Fruit fly (Drosophila melanogaster) whole organism, embryonic: Measurements from ENCODE around the gene CG4596.

Experiments
- Aef1 ChIP-seq: fragments of 200-800 bp; sonication (Bioruptor generic); IDR thresholded peaks from 3 replicates; pipeline ENCODE4 v1.3.6; 2022; ENCODE audit warnings: missing biosample characterization, missing genetic modification characterization
- Bgb ChIP-seq: fragments of 200-800 bp; sonication (Bioruptor generic); IDR thresholded peaks from 2 replicates; pipeline ENCODE4 v1.3.6; 2022; ENCODE audit warnings: missing biosample characterization, missing genetic modification characterization; ENCODE audit not compliant: partially characterized antibody
- CG10543 ChIP-seq: fragments of 200-800 bp; sonication (Bioruptor generic); optimal IDR thresholded peaks from 3 replicates; lab custom pipeline; 2017; ENCODE audit warnings: missing biosample characterization, mild to moderate bottlenecking, missing genetic modification characterization, moderate library complexity
- CG13287 ChIP-seq: fragments of 200-800 bp; sonication (Bioruptor generic); IDR thresholded peaks from 2 replicates; pipeline ENCODE4 v1.3.6; 2022; ENCODE audit warnings: missing biosample characterization, missing genetic modification characterization; ENCODE audit not compliant: partially characterized antibody
- CG14441 ChIP-seq: fragments of 200-800 bp; sonication (Bioruptor generic); IDR thresholded peaks from 2 replicates; pipeline ENCODE4 v1.3.6; 2022; ENCODE audit warnings: missing biosample characterization, missing genetic modification characterization
- CG14860 ChIP-seq: fragments of 200-800 bp; sonication (Bioruptor generic); IDR thresholded peaks from 3 replicates; pipeline ENCODE4 v1.3.6; 2022; ENCODE audit warnings: missing biosample characterization, missing genetic modification characterization; ENCODE audit not compliant: partially characterized antibody
- CG15514 ChIP-seq: fragments of 200-800 bp; sonication (Bioruptor generic); optimal IDR thresholded peaks from 3 replicates; lab custom pipeline; 2017; ENCODE audit warnings: missing biosample characterization, missing genetic modification characterization, mild to moderate bottlenecking, moderate library complexity, missing genetic modification reagents
- CG17359 ChIP-seq: fragments of 200-800 bp; sonication (Bioruptor generic); optimal IDR thresholded peaks from 3 replicates; lab custom pipeline; 2018; ENCODE audit warnings: missing biosample characterization, mild to moderate bottlenecking, missing genetic modification characterization, moderate library complexity
- CG17385 ChIP-seq: fragments of 200-800 bp; sonication (Bioruptor generic); optimal IDR thresholded peaks from 3 replicates; lab custom pipeline; 2018; ENCODE audit warnings: missing biosample characterization, mild to moderate bottlenecking, missing genetic modification characterization
- CG18011 ChIP-seq: fragments of 200-800 bp; sonication (Bioruptor generic); optimal IDR thresholded peaks from 2 replicates; lab custom pipeline; 2017; ENCODE audit warnings: missing biosample characterization, missing genetic modification characterization, mild to moderate bottlenecking, moderate library complexity, missing genotype
- CG3163 ChIP-seq: fragments of 200-800 bp; sonication (Bioruptor generic); optimal IDR thresholded peaks from 3 replicates; lab custom pipeline; 2016; ENCODE audit warnings: missing biosample characterization, missing genetic modification characterization
- CG34224 ChIP-seq: fragments of 200-800 bp; sonication (Bioruptor generic); IDR thresholded peaks from 3 replicates; pipeline ENCODE4 v1.3.6; 2022; ENCODE audit warnings: missing biosample characterization, missing genetic modification characterization; ENCODE audit not compliant: partially characterized antibody
- CG5245 ChIP-seq: fragments of 200-800 bp; sonication (Bioruptor generic); optimal IDR thresholded peaks from 3 replicates; lab custom pipeline; 2016; ENCODE audit warnings: missing biosample characterization, missing genetic modification characterization
- CG8290 ChIP-seq, 3 experiments: fragments of 200-800 bp; sonication (Bioruptor generic); optimal IDR thresholded peaks; 2 replicates each; lab custom pipeline; 2016 to 2019; ENCODE audit warnings: missing biosample characterization in 3 of 3, missing genetic modification characterization in 3 of 3, mild to moderate bottlenecking in 2 of 3, moderate library complexity in 1 of 3
- Dp ChIP-seq: fragments of 200-800 bp; sonication (Bioruptor generic); optimal IDR thresholded peaks from 2 replicates; lab custom pipeline; 2018; ENCODE audit warnings: missing biosample characterization, mild to moderate bottlenecking, missing genetic modification characterization, moderate library complexity
- Dref ChIP-seq: fragments of 200-800 bp; sonication (Bioruptor generic); IDR thresholded peaks from 2 replicates; pipeline ENCODE4 v1.3.6; 2022; ENCODE audit warnings: missing biosample characterization, missing genetic modification characterization
- E2f2 ChIP-seq: fragments of 200-800 bp; sonication (Bioruptor generic); IDR thresholded peaks from 2 replicates; pipeline ENCODE4 v1.3.6; 2022; ENCODE audit warnings: missing biosample characterization, missing genetic modification characterization
- HHEX ChIP-seq: fragments of 200-800 bp; sonication (Bioruptor generic); optimal IDR thresholded peaks from 3 replicates; lab custom pipeline; 2017; ENCODE audit warnings: missing biosample characterization, mild to moderate bottlenecking, missing genetic modification characterization, missing genetic modification reagents
- HLH54F ChIP-seq: fragments of 200-800 bp; sonication (Bioruptor generic); optimal IDR thresholded peaks from 3 replicates; lab custom pipeline; 2016; ENCODE audit warnings: missing biosample characterization, missing genetic modification characterization
- Hmr ChIP-seq: fragments of 200-800 bp; sonication (Bioruptor generic); optimal IDR thresholded peaks from 3 replicates; lab custom pipeline; 2017; ENCODE audit warnings: mild to moderate bottlenecking, missing biosample characterization, missing genetic modification reagents, missing genetic modification characterization
- Max ChIP-seq: fragments of 200-800 bp; sonication (Bioruptor generic); optimal IDR thresholded peaks from 2 replicates; lab custom pipeline; 2016; ENCODE audit warnings: missing biosample characterization, mild to moderate bottlenecking, missing genetic modification characterization
- Sry-β ChIP-seq: fragments of 200-800 bp; sonication (Bioruptor generic); optimal IDR thresholded peaks from 2 replicates; lab custom pipeline; 2018; ENCODE audit warnings: missing biosample characterization, mild to moderate bottlenecking, missing genetic modification characterization, moderate library complexity
- Sry-δ ChIP-seq: fragments of 200-800 bp; sonication (Bioruptor generic); optimal IDR thresholded peaks from 2 replicates; lab custom pipeline; 2016; ENCODE audit warnings: missing biosample characterization, missing genetic modification characterization
- Ssrp ChIP-seq: fragments of 200-800 bp; sonication (Bioruptor generic); optimal IDR thresholded peaks from 2 replicates; lab custom pipeline; 2018; ENCODE audit warnings: missing biosample characterization, mild to moderate bottlenecking, missing genetic modification characterization, moderate library complexity
- ab ChIP-seq: fragments of 200-800 bp; sonication (Bioruptor generic); optimal IDR thresholded peaks from 2 replicates; lab custom pipeline; 2016; ENCODE audit warnings: missing biosample characterization, missing genetic modification characterization
- bbx ChIP-seq: fragments of 200-800 bp; sonication (Bioruptor generic); IDR thresholded peaks from 2 replicates; pipeline ENCODE4 v1.3.6; 2022; ENCODE audit warnings: missing biosample characterization, missing genetic modification characterization; ENCODE audit not compliant: partially characterized antibody
- cg ChIP-seq: fragments of 200-800 bp; sonication (Bioruptor generic); optimal IDR thresholded peaks from 3 replicates; lab custom pipeline; 2019; ENCODE audit warnings: missing biosample characterization, mild to moderate bottlenecking, missing genetic modification characterization, moderate library complexity
- chm ChIP-seq: fragments of 200-800 bp; sonication (Bioruptor generic); IDR thresholded peaks from 2 replicates; pipeline ENCODE4 v1.3.6; 2022; ENCODE audit warnings: missing biosample characterization, missing genetic modification characterization
- crol ChIP-seq: fragments of 200-800 bp; sonication (Bioruptor generic); IDR thresholded peaks from 2 replicates; pipeline ENCODE4 v1.3.6; 2022; ENCODE audit warnings: missing biosample characterization, missing genetic modification characterization
- dmrt99B ChIP-seq: fragments of 200-800 bp; sonication (Bioruptor generic); optimal IDR thresholded peaks from 2 replicates; lab custom pipeline; 2018; ENCODE audit warnings: missing biosample characterization, mild to moderate bottlenecking, missing genetic modification characterization, moderate library complexity
- esg ChIP-seq: fragments of 200-800 bp; sonication (Bioruptor generic); conservative IDR thresholded peaks from 2 replicates; pipeline ENCODE4 v1.3.6; 2022; ENCODE audit warnings: missing biosample characterization, missing genetic modification characterization
- fd64A ChIP-seq: fragments of 200-800 bp; sonication (Bioruptor generic); optimal IDR thresholded peaks from 3 replicates; lab custom pipeline; 2018; ENCODE audit warnings: missing biosample characterization, mild to moderate bottlenecking, missing genetic modification characterization
- gfzf ChIP-seq: fragments of 200-800 bp; sonication (Bioruptor generic); optimal IDR thresholded peaks from 2 replicates; lab custom pipeline; 2016; ENCODE audit warnings: missing biosample characterization, mild to moderate bottlenecking, missing genetic modification characterization, moderate library complexity
- hbn ChIP-seq: fragments of 200-800 bp; sonication (Bioruptor generic); IDR thresholded peaks from 2 replicates; pipeline ENCODE4 v1.3.6; 2022; ENCODE audit warnings: missing biosample characterization, missing genetic modification characterization; ENCODE audit not compliant: partially characterized antibody
- hth ChIP-seq: fragments of >200 bp; optimal IDR thresholded peaks from 2 replicates; lab custom pipeline; 2017; ENCODE audit warnings: inconsistent platforms
- jumu ChIP-seq: fragments of 200-800 bp; sonication (Bioruptor generic); optimal IDR thresholded peaks from 3 replicates; lab custom pipeline; 2016; ENCODE audit warnings: missing biosample characterization, missing genetic modification characterization
- knrl ChIP-seq: fragments of 200-800 bp; sonication (Bioruptor generic); IDR thresholded peaks from 3 replicates; pipeline ENCODE4 v1.3.6; 2022; ENCODE audit warnings: missing biosample characterization, missing genetic modification characterization; ENCODE audit not compliant: partially characterized antibody
- pzg ChIP-seq: fragments of 200-800 bp; sonication (Bioruptor generic); optimal IDR thresholded peaks from 3 replicates; lab custom pipeline; 2018; ENCODE audit warnings: missing biosample characterization, mild to moderate bottlenecking, missing genetic modification characterization, moderate library complexity
- row ChIP-seq: fragments of 200-800 bp; sonication (Bioruptor generic); IDR thresholded peaks from 3 replicates; pipeline ENCODE4 v1.3.6; 2022; ENCODE audit warnings: missing biosample characterization, missing genetic modification characterization
- sna ChIP-seq: fragments of 200-800 bp; sonication (Bioruptor generic); IDR thresholded peaks from 2 replicates; pipeline ENCODE4 v1.3.6; 2022; ENCODE audit warnings: missing biosample characterization, missing genetic modification characterization; ENCODE audit not compliant: partially characterized antibody
- trem ChIP-seq: fragments of 200-800 bp; optimal IDR thresholded peaks from 3 replicates; lab custom pipeline; 2019; ENCODE audit warnings: missing biosample characterization, mild to moderate bottlenecking, missing genetic modification characterization, moderate library complexity
- unpg ChIP-seq: fragments of 200-800 bp; sonication (Bioruptor generic); optimal IDR thresholded peaks from 3 replicates; lab custom pipeline; 2018; ENCODE audit warnings: missing biosample characterization, mild to moderate bottlenecking, missing genetic modification characterization, moderate library complexity
- wek ChIP-seq: fragments of 200-800 bp; sonication (Bioruptor generic); optimal IDR thresholded peaks from 3 replicates; lab custom pipeline; 2018; ENCODE audit warnings: missing biosample characterization, mild to moderate bottlenecking, missing genetic modification characterization, moderate library complexity
- zfh1 ChIP-seq: fragments of 200-800 bp; sonication (Bioruptor generic); IDR thresholded peaks from 3 replicates; pipeline ENCODE4 v1.3.6; 2022; ENCODE audit warnings: missing biosample characterization, missing genetic modification characterization

The CG4596 gene

dm6 chr3R:10884678-10885421 lies 12.0 kb downstream of the CG4596 start, which contains the start of gene CG14696 (continued):
- no peak for TF ChIP-seq esg (GFP tag; lab: Robert Waterston, UW)
- TF ChIP-seq CG14441 (GFP tag; lab: Robert Waterston, UW), result no peak
- TF ChIP-seq CG10543 (GFP tag; lab: Kevin White, UChicago), result peak; percentile 34
- TF ChIP-seq ab (GFP tag; lab: Kevin White, UChicago), result no peak
- TF ChIP-seq cg (GFP tag; lab: Kevin White, UChicago), result no peak
- no peak for TF ChIP-seq hth (lab: Kevin White, UChicago)
- no peak for TF ChIP-seq CG18011 (GFP tag; lab: Kevin White, UChicago)
- TF ChIP-seq unpg (GFP tag; lab: Kevin White, UChicago), result no peak
- no peak for TF ChIP-seq wek (GFP tag; lab: Kevin White, UChicago)
- no peak for TF ChIP-seq fd64A
- no peak for TF ChIP-seq Max (GFP tag; lab: Kevin White, UChicago)
- peak; percentile 78 for TF ChIP-seq CG17385 (GFP tag; lab: Kevin White, UChicago)

- TF ChIP-seq HHEX (GFP tag; lab: Kevin White, UChicago) (no peak), trem (tag; lab: Kevin White, UChicago) (peak; percentile 64), Aef1 (GFP tag; lab: Robert Waterston, UW) (peak; percentile 27; the same call in 1 of the 3 replicates), E2f2 (peak; percentile 81), pzg (peak; percentile 46), HLH54F (GFP tag; lab: Kevin White, UChicago) (no peak), CG14860 (no peak), chm (GFP tag; lab: Robert Waterston, UW) (no peak), crol (GFP tag; lab: Robert Waterston, UW) (peak; percentile 6; the same call in 1 of the 2 replicates), Sry-β (GFP tag; lab: Kevin White, UChicago) (peak; percentile 29), Ssrp (no peak), CG5245 (GFP tag; lab: Kevin White, UChicago) (no peak), CG3163 (peak; percentile 57), jumu (GFP tag; lab: Kevin White, UChicago) (no peak), CG17359 (tag; lab: Kevin White, UChicago) (no peak), sna (GFP tag; lab: Robert Waterston, UW) (peak; percentile 51; the same call in 1 of the 2 replicates), CG15514 (peak; percentile 44), CG13287 (GFP tag; lab: Robert Waterston, UW) (peak; percentile 56), hbn (peak; percentile 60; the same call in 1 of the 2 replicates), cg (GFP tag; lab: Kevin White, UChicago) (peak; percentile 23), Bgb (GFP tag; lab: Robert Waterston, UW) (peak; percentile 30; the same call in 1 of the 2 replicates), Hmr (GFP tag; lab: Kevin White, UChicago) (no peak), zfh1 (GFP tag; lab: Robert Waterston, UW) (no peak), Dp (GFP tag; lab: Kevin White, UChicago) (peak; percentile 73), Sry-δ (peak; percentile 16), gfzf (GFP tag; lab: Kevin White, UChicago) (peak; percentile 36), row (GFP tag; lab: Robert Waterston, UW) (peak; percentile 10; the same call in 1 of the 3 replicates), Dref (GFP tag; lab: Robert Waterston, UW) (peak; percentile 67), CG8290 (GFP tag; optimal IDR thresholded peaks at IDR 0.05; lab: Kevin White, UChicago) (no peak), CG8290 (tag; optimal IDR thresholded peaks at IDR 0.05; lab: Kevin White, UChicago) (no peak), dmrt99B (no peak), bbx (GFP tag; lab: Robert Waterston, UW) (peak; percentile 67), CG34224 (GFP tag; lab: Robert Waterston, UW) (peak; percentile 62; the same call in 1 of the 3 replicates), knrl (GFP tag; lab: Robert Waterston, UW) (peak; percentile 26; the same call in 1 of the 3 replicates)
Measured at dm6 chr3R:10885422-10886081, 12.7 kb downstream of the CG4596 start, which contains the start of gene Leash. Gene Leash, plus strand, starts transcription at chr3R:10885540.
